Worm (Caenorhabditis elegans): Measurements from ENCODE around the gene cnt-2.

The cnt-2 gene

ce11 chrIII:10633403-10633674, 21.5 kb upstream of the cnt-2 start, which contains the start of gene Y39A1A.9:
Gene Y39A1A.9 (minus strand): TSS chrIII:10633501.
- TF ChIP-seq sma-9 (GFP tag; optimal IDR thresholded peaks at IDR 0.05) = no peak
- no peak for TF ChIP-seq sma-9 (tag; optimal IDR thresholded peaks at IDR 0.05)
- no peak for TF ChIP-seq nhr-237 (tag; optimal IDR thresholded peaks at IDR 0.05)
- TF ChIP-seq mbf-1 (tag; optimal IDR thresholded peaks at IDR 0.05) = no peak
- TF ChIP-seq sem-4 (tag; optimal IDR thresholded peaks at IDR 0.05) = no peak
- no peak for TF ChIP-seq nhr-10 (tag; optimal IDR thresholded peaks at IDR 0.05)
- no peak for TF ChIP-seq zag-1 (tag; optimal IDR thresholded peaks at IDR 0.05)
- no peak for TF ChIP-seq peb-1 (tag; optimal IDR thresholded peaks at IDR 0.05)
- TF ChIP-seq elt-3 (tag; optimal IDR thresholded peaks at IDR 0.05) = no peak
- no peak for TF ChIP-seq alr-1 (tag; optimal IDR thresholded peaks at IDR 0.05)
- no peak for TF ChIP-seq fos-1 (tag; optimal IDR thresholded peaks at IDR 0.05)

- TF ChIP-seq nhr-12 (tag; optimal IDR thresholded peaks at IDR 0.05) = no peak
- TF ChIP-seq blmp-1 (tag; optimal IDR thresholded peaks at IDR 0.05; ENCODE audit: insufficient read depth) = peak; percentile 57
- TF ChIP-seq F13H6.1 (tag; optimal IDR thresholded peaks at IDR 0.05) = peak; percentile 97
- no peak for TF ChIP-seq unc-39 (tag; optimal IDR thresholded peaks at IDR 0.05)
- no peak for TF ChIP-seq mbf-1 (tag; optimal IDR thresholded peaks at IDR 0.05)
- TF ChIP-seq lin-11 (tag; optimal IDR thresholded peaks at IDR 0.05) = peak; percentile 91
- peak; percentile 85 for TF ChIP-seq C34F6.9 (tag; optimal IDR thresholded peaks at IDR 0.05)
- peak; percentile 17 for TF ChIP-seq ZK546.5 (tag; optimal IDR thresholded peaks at IDR 0.05)
- TF ChIP-seq ztf-4 (tag; optimal IDR thresholded peaks at IDR 0.05) = peak; percentile 72
- TF ChIP-seq skn-1 (tag; optimal IDR thresholded peaks at IDR 0.05) = no peak
- TF ChIP-seq sem-4 (tag; optimal IDR thresholded peaks at IDR 0.05) = peak; percentile 87
- no peak for TF ChIP-seq dmd-4 (tag; optimal IDR thresholded peaks at IDR 0.05)
- no peak for TF ChIP-seq aly-2 (tag; optimal IDR thresholded peaks at IDR 0.05)
- peak; percentile 87 for TF ChIP-seq nhr-21 (tag; optimal IDR thresholded peaks at IDR 0.05)
- no peak for TF ChIP-seq ztf-1 (GFP tag; conservative IDR thresholded peaks at IDR 0.05)
- TF ChIP-seq unc-55 (GFP tag; optimal IDR thresholded peaks at IDR 0.05) = peak; percentile 96
- TF ChIP-seq lsy-2 (tag; optimal IDR thresholded peaks at IDR 0.05) = peak; percentile 64 to 88
- peak; percentile 89 for TF ChIP-seq egl-27 (tag; optimal IDR thresholded peaks at IDR 0.05)
- no peak for TF ChIP-seq R02D3.7 (tag; optimal IDR thresholded peaks at IDR 0.05)
- TF ChIP-seq nhr-11 (tag; optimal IDR thresholded peaks at IDR 0.05) = no peak
- TF ChIP-seq lin-13 (GFP tag; optimal IDR thresholded peaks at IDR 0.05) = peak; percentile 86
- peak; percentile 54 for TF ChIP-seq nhr-6 (tag; optimal IDR thresholded peaks at IDR 0.05)
- TF ChIP-seq sma-9 (GFP tag; optimal IDR thresholded peaks at IDR 0.05) = peak; percentile 94
- no peak for TF ChIP-seq sma-9 (tag; optimal IDR thresholded peaks at IDR 0.05)
- TF ChIP-seq nhr-10 (tag; optimal IDR thresholded peaks at IDR 0.05) = peak; percentile 4
- no peak for TF ChIP-seq peb-1 (tag; optimal IDR thresholded peaks at IDR 0.05)
- TF ChIP-seq alr-1 (tag; optimal IDR thresholded peaks at IDR 0.05) = no peak
- TF ChIP-seq elt-3 (tag; optimal IDR thresholded peaks at IDR 0.05) = no peak
- TF ChIP-seq ceh-16 (tag; optimal IDR thresholded peaks at IDR 0.05) = peak; percentile 92
- peak; percentile 67 for TF ChIP-seq unc-62 (GFP tag; optimal IDR thresholded peaks at IDR 0.05)
- TF ChIP-seq nhr-237 (tag; optimal IDR thresholded peaks at IDR 0.05) = no peak
- TF ChIP-seq ama-1 (optimal IDR thresholded peaks at IDR 0.05) = no peak
- no peak for TF ChIP-seq elt-1 (tag; optimal IDR thresholded peaks at IDR 0.05)
- TF ChIP-seq mab-5 (tag; optimal IDR thresholded peaks at IDR 0.05) = peak; percentile 90
- TF ChIP-seq crh-2 (tag; optimal IDR thresholded peaks at IDR 0.05) = peak; percentile 86
- TF ChIP-seq nhr-77 (tag; optimal IDR thresholded peaks at IDR 0.05) = no peak
- TF ChIP-seq ceh-82 (tag; optimal IDR thresholded peaks at IDR 0.05) = peak; percentile 83
- TF ChIP-seq zag-1 (tag; optimal IDR thresholded peaks at IDR 0.05) = peak; percentile 93
- TF ChIP-seq snpc-4 (tag; optimal IDR thresholded peaks at IDR 0.05) = peak; percentile 67
- TF ChIP-seq gmeb-1 (tag; optimal IDR thresholded peaks at IDR 0.05) = peak; percentile 54
- TF ChIP-seq sma-3 (GFP tag; optimal IDR thresholded peaks at IDR 0.05) = peak; percentile 91
- peak; percentile 71 to 87 for TF ChIP-seq mdl-1 (tag; optimal IDR thresholded peaks at IDR 0.05)
- no peak for TF ChIP-seq lin-39 (tag; optimal IDR thresholded peaks at IDR 0.05)
- peak; percentile 86 for TF ChIP-seq nhr-129 (tag; optimal IDR thresholded peaks at IDR 0.05)
- no peak for TF ChIP-seq nhr-23 (tag; optimal IDR thresholded peaks at IDR 0.05)
- TF ChIP-seq nhr-25 (tag; optimal IDR thresholded peaks at IDR 0.05) = peak; percentile 89
- TF ChIP-seq Y55F3AM.14 (GFP tag; optimal IDR thresholded peaks at IDR 0.05) = peak; percentile 93
- TF ChIP-seq ztf-11 (tag; optimal IDR thresholded peaks at IDR 0.05) = no peak
- peak; percentile 73 for TF ChIP-seq fos-1 (tag; optimal IDR thresholded peaks at IDR 0.05)
Observed at ce11 chrIII:10634034-10634433, 20.8 kb upstream of the cnt-2 start.

Measured in whole organism, L2 larva.